Fruit fly (Drosophila melanogaster): Measurements from ENCODE around the gene CG43390.
A peak's percentile ranks its signal among the peaks of the same experiment; 100 is the strongest.

Gene CG43390

dm6 chr3L:11549432-11549831, 30.3 kb downstream of the CG43390 start:
- peak; percentile 74 for TF ChIP-seq Hr39 (optimal IDR thresholded peaks at IDR 0.05)
- 0 out of 2 replicates have a peak, but pooled peaks have one; percentile 28 for TF ChIP-seq Drgx (GFP tag; IDR thresholded peaks at IDR 0.05)
- TF ChIP-seq CG6765 (GFP tag; optimal IDR thresholded peaks at IDR 0.05): no peak
- TF ChIP-seq ci (GFP tag; IDR thresholded peaks at IDR 0.05): 0 out of 3 replicates have a peak, but pooled peaks have one; percentile 24

dm6 chr3L:11548009-11548408, 31.7 kb downstream of the CG43390 start:
- no peak for TF ChIP-seq Vsx1 (GFP tag; optimal IDR thresholded peaks at IDR 0.05)
- no peak for TF ChIP-seq emc (GFP tag; optimal IDR thresholded peaks at IDR 0.05)
- 0 out of 3 replicates have a peak, but pooled peaks have one; percentile 60 for TF ChIP-seq so (GFP tag; IDR thresholded peaks at IDR 0.05)
- TF ChIP-seq CG16815 (GFP tag; optimal IDR thresholded peaks at IDR 0.05): no peak
- TF ChIP-seq CG9932 (GFP tag; IDR thresholded peaks at IDR 0.05): no peak
- TF ChIP-seq CG7839 (tag; optimal IDR thresholded peaks at IDR 0.05): no peak
- no peak for TF ChIP-seq lov (optimal IDR thresholded peaks at IDR 0.05)
- 0 out of 3 replicates have a peak, but pooled peaks have one; percentile 33 for TF ChIP-seq lov (GFP tag; IDR thresholded peaks at IDR 0.05)
- no peak for TF ChIP-seq Dip2 (GFP tag; IDR thresholded peaks at IDR 0.05)
- no peak for TF ChIP-seq Camta (GFP tag; optimal IDR thresholded peaks at IDR 0.05)
- TF ChIP-seq Six4 (GFP tag; optimal IDR thresholded peaks at IDR 0.05): no peak
- TF ChIP-seq ase (GFP tag; IDR thresholded peaks at IDR 0.05): no peak
- TF ChIP-seq run (tag; optimal IDR thresholded peaks at IDR 0.05): no peak
- peak; percentile 16 for TF ChIP-seq Med (GFP tag)
- no peak for TF ChIP-seq Usf (GFP tag; optimal IDR thresholded peaks at IDR 0.05)
- TF ChIP-seq HLH54F (GFP tag; optimal IDR thresholded peaks at IDR 0.05): no peak
- peak; percentile 18; the same call in 1 of the 2 replicates for TF ChIP-seq Awh (GFP tag; IDR thresholded peaks at IDR 0.05)
- TF ChIP-seq aop (GFP tag; IDR thresholded peaks at IDR 0.05): no peak
- no peak for TF ChIP-seq MESR4 (GFP tag; optimal IDR thresholded peaks at IDR 0.05)
- peak; percentile 25; the same call in 1 of the 2 replicates for TF ChIP-seq ara (GFP tag; IDR thresholded peaks at IDR 0.05)
- TF ChIP-seq CG32532 (GFP tag; IDR thresholded peaks at IDR 0.05): no peak
- peak; percentile 27; the same call in 1 of the 2 replicates for TF ChIP-seq crol (GFP tag; IDR thresholded peaks at IDR 0.05)
- peak; percentile 52 for TF ChIP-seq Ets65A (GFP tag)

- peak; percentile 77 for TF ChIP-seq kni (GFP tag; optimal IDR thresholded peaks at IDR 0.05)
- TF ChIP-seq stwl (tag; optimal IDR thresholded peaks at IDR 0.05): no peak
- no peak for TF ChIP-seq CG6654 (GFP tag; optimal IDR thresholded peaks at IDR 0.05)
- peak; percentile 29 for TF ChIP-seq sqz (GFP tag; optimal IDR thresholded peaks at IDR 0.05)
- no peak for TF ChIP-seq CTCF (GFP tag; optimal IDR thresholded peaks at IDR 0.05)
- no peak for TF ChIP-seq Ets97D (GFP tag; optimal IDR thresholded peaks at IDR 0.05)
- peak; percentile 71 for TF ChIP-seq grau (tag; optimal IDR thresholded peaks at IDR 0.05)
- TF ChIP-seq Vsx1 (GFP tag; optimal IDR thresholded peaks at IDR 0.05): peak; percentile 47
- TF ChIP-seq chinmo (GFP tag; IDR thresholded peaks at IDR 0.05; ENCODE audit: partially characterized antibody): 0 out of 4 replicates have a peak, but pooled peaks have one; percentile 39
These were observed 32.3 kb downstream of the CG43390 start for dm6 chr3L:11547302-11547994.

- TF ChIP-seq Dref (GFP tag; IDR thresholded peaks at IDR 0.05) (no peak), CG32532 (GFP tag; IDR thresholded peaks at IDR 0.05) (0 out of 2 replicates have a peak, but pooled peaks have one; percentile 34), CG11247 (GFP tag; IDR thresholded peaks at IDR 0.05) (0 out of 2 replicates have a peak, but pooled peaks have one; percentile 30), lmd (GFP tag; IDR thresholded peaks at IDR 0.05) (0 out of 2 replicates have a peak, but pooled peaks have one; percentile 16), Drgx (GFP tag; IDR thresholded peaks at IDR 0.05) (no peak), hkb (optimal IDR thresholded peaks at IDR 0.05) (no peak), hkb (GFP tag; IDR thresholded peaks at IDR 0.05) (0 out of 2 replicates have a peak, but pooled peaks have one; percentile 20), tio (GFP tag; optimal IDR thresholded peaks at IDR 0.05) (peak; percentile 4), grn (GFP tag; optimal IDR thresholded peaks at IDR 0.05) (no peak), CG18599 (GFP tag; optimal IDR thresholded peaks at IDR 0.05) (no peak), gcm (GFP tag; optimal IDR thresholded peaks at IDR 0.05) (no peak), Kr (GFP tag; optimal IDR thresholded peaks at IDR 0.05) (no peak), NC2β (GFP tag; optimal IDR thresholded peaks at IDR 0.05) (no peak), HLH3B (GFP tag; IDR thresholded peaks at IDR 0.05) (0 out of 2 replicates have a peak, but pooled peaks have one; percentile 15), yki (optimal IDR thresholded peaks at IDR 0.05) (no peak)
These were observed 36.0 kb downstream of the CG43390 start for dm6 chr3L:11543681-11544299.
